Fruit fly (Drosophila melanogaster): ENCODE results near the gene tos.

The tos gene

dm6 chr2L:18702721-18703488, 21.0 kb upstream of the tos start, which contains the start of the genes CG10376 and CG10343 (continued):
- TF ChIP-seq Bdp1 (GFP tag; optimal IDR thresholded peaks at IDR 0.05) (peak; percentile 12), CG6813 (GFP tag; optimal IDR thresholded peaks at IDR 0.05) (peak; percentile 11), crc (GFP tag; optimal IDR thresholded peaks at IDR 0.05) (no peak), z (GFP tag; IDR thresholded peaks at IDR 0.05) (no peak), chinmo (GFP tag; IDR thresholded peaks at IDR 0.05; ENCODE audit: partially characterized antibody) (no peak), sob (GFP tag; IDR thresholded peaks at IDR 0.05) (peak; percentile 89), tio (GFP tag; optimal IDR thresholded peaks at IDR 0.05) (peak; percentile 89), Hmx (GFP tag; optimal IDR thresholded peaks at IDR 0.05) (no peak), CG6654 (GFP tag; optimal IDR thresholded peaks at IDR 0.05) (peak; percentile 51), CG3726 (GFP tag; IDR thresholded peaks at IDR 0.05) (peak; percentile 70; the same call in 2 of the 3 replicates), ci (GFP tag; IDR thresholded peaks at IDR 0.05) (0 out of 3 replicates have a peak, but pooled peaks have one; percentile 43), CG11398 (GFP tag; optimal IDR thresholded peaks at IDR 0.05) (peak; percentile 11), CG14667 (GFP tag; IDR thresholded peaks at IDR 0.05) (peak; percentile 81), Dp (GFP tag; optimal IDR thresholded peaks at IDR 0.05) (peak; percentile 21), zen (tag; optimal IDR thresholded peaks at IDR 0.05) (peak; percentile 90), CG10959 (GFP tag; IDR thresholded peaks at IDR 0.05) (peak; percentile 48; the same call in 1 of the 2 replicates), CG14050 (GFP tag; IDR thresholded peaks at IDR 0.05) (peak; percentile 66), Aef1 (GFP tag; IDR thresholded peaks at IDR 0.05) (peak; percentile 78), ab (GFP tag; optimal IDR thresholded peaks at IDR 0.05) (peak; percentile 33), Fer1 (GFP tag; optimal IDR thresholded peaks at IDR 0.05) (peak; percentile 81), CG11723 (GFP tag; optimal IDR thresholded peaks at IDR 0.05) (peak; percentile 83), cas (GFP tag; IDR thresholded peaks at IDR 0.05) (peak; percentile 66), CG7745 (tag; optimal IDR thresholded peaks at IDR 0.05) (no peak), ssp (GFP tag; IDR thresholded peaks at IDR 0.05) (peak; percentile 99), CG12769 (tag; optimal IDR thresholded peaks at IDR 0.05) (no peak), CG8478 (optimal IDR thresholded peaks at IDR 0.05) (peak; percentile 3), CG34422 (GFP tag; IDR thresholded peaks at IDR 0.05) (peak; percentile 78; the same call in 2 of the 3 replicates), CG10543 (GFP tag; optimal IDR thresholded peaks at IDR 0.05) (peak; percentile 92), CG18262 (tag; optimal IDR thresholded peaks at IDR 0.05) (peak; percentile 93), HLH54F (GFP tag; optimal IDR thresholded peaks at IDR 0.05) (peak; percentile 58), CG30403 (GFP tag; optimal IDR thresholded peaks at IDR 0.05) (peak; percentile 94), CG16779 (GFP tag; IDR thresholded peaks at IDR 0.05) (no peak), Dref (GFP tag; IDR thresholded peaks at IDR 0.05) (peak; percentile 56), Optix (GFP tag; IDR thresholded peaks at IDR 0.05) (0 out of 3 replicates have a peak, but pooled peaks have one; percentile 41), odd (GFP tag; optimal IDR thresholded peaks at IDR 0.05) (peak; percentile 59), CG7987 (GFP tag; optimal IDR thresholded peaks at IDR 0.05) (peak; percentile 58), CG31224 (GFP tag; IDR thresholded peaks at IDR 0.05) (peak; percentile 82), CG13123 (GFP tag; optimal IDR thresholded peaks at IDR 0.05) (peak; percentile 55), Side (GFP tag; optimal IDR thresholded peaks at IDR 0.05) (no peak), CG7372 (GFP tag; IDR thresholded peaks at IDR 0.05) (peak; percentile 84), CG3163 (GFP tag; optimal IDR thresholded peaks at IDR 0.05) (no peak), pnt (GFP tag; optimal IDR thresholded peaks at IDR 0.05) (peak; percentile 60), zf30C (GFP tag; optimal IDR thresholded peaks at IDR 0.05) (no peak), Gug (GFP tag; IDR thresholded peaks at IDR 0.05) (peak; percentile 86), pb (GFP tag; optimal IDR thresholded peaks at IDR 0.05) (no peak), slp2 (GFP tag; optimal IDR thresholded peaks at IDR 0.05) (peak; percentile 39), Sox100B (GFP tag; optimal IDR thresholded peaks at IDR 0.05) (peak; percentile 86), p53 (GFP tag; optimal IDR thresholded peaks at IDR 0.05) (peak; percentile 34), HmgZ (tag; optimal IDR thresholded peaks at IDR 0.05) (peak; percentile 81), Camta (GFP tag; optimal IDR thresholded peaks at IDR 0.05) (peak; percentile 30), CG10654 (GFP tag; optimal IDR thresholded peaks at IDR 0.05) (peak; percentile 84)

Data from whole organism, embryonic.